Fruit fly (Drosophila melanogaster) whole organism, embryonic: ENCODE data around the gene PolA1.

Experiments
- B-H1 ChIP-seq: fragments of 200-800 bp; sonication (Bioruptor generic); IDR thresholded peaks from 3 replicates; pipeline ENCODE4 v1.3.6; 2022; ENCODE audit warnings: missing biosample characterization, missing genetic modification characterization
- B-H2 ChIP-seq: fragments of 200-800 bp; sonication (Bioruptor generic); optimal IDR thresholded peaks from 2 replicates; lab custom pipeline; 2018; ENCODE audit warnings: missing biosample characterization, mild to moderate bottlenecking, missing genetic modification characterization
- Bdp1 ChIP-seq: fragments of 200-800 bp; sonication (Bioruptor generic); optimal IDR thresholded peaks from 3 replicates; lab custom pipeline; 2016; ENCODE audit warnings: missing biosample characterization, missing genetic modification characterization
- Bgb ChIP-seq: fragments of 200-800 bp; sonication (Bioruptor generic); IDR thresholded peaks from 2 replicates; pipeline ENCODE4 v1.3.6; 2022; ENCODE audit warnings: missing biosample characterization, missing genetic modification characterization; ENCODE audit not compliant: partially characterized antibody
- Bteb2 ChIP-seq: fragments of 200-800 bp; sonication (Bioruptor generic); optimal IDR thresholded peaks from 2 replicates; lab custom pipeline; 2016; ENCODE audit warnings: missing biosample characterization, missing genetic modification characterization
- CG10209 ChIP-seq: fragments of 200-800 bp; sonication (Bioruptor generic); optimal IDR thresholded peaks from 3 replicates; lab custom pipeline; 2017; ENCODE audit warnings: missing biosample characterization, mild to moderate bottlenecking, missing genetic modification characterization, missing genetic modification reagents
- CG10565 ChIP-seq: fragments of 200-800 bp; sonication (Bioruptor generic); optimal IDR thresholded peaks from 3 replicates; lab custom pipeline; 2016; ENCODE audit warnings: missing biosample characterization, mild to moderate bottlenecking, missing genetic modification characterization
- CG11723 ChIP-seq: fragments of 200-800 bp; sonication (Bioruptor generic); optimal IDR thresholded peaks from 2 replicates; lab custom pipeline; 2017; ENCODE audit warnings: missing biosample characterization, mild to moderate bottlenecking, missing genetic modification characterization
- CG12299 ChIP-seq: fragments of 200-800 bp; sonication (Bioruptor generic); optimal IDR thresholded peaks from 2 replicates; lab custom pipeline; 2018; ENCODE audit warnings: missing biosample characterization, mild to moderate bottlenecking, missing genetic modification characterization
- CG12391 ChIP-seq: fragments of 200-800 bp; sonication (Bioruptor generic); optimal IDR thresholded peaks from 3 replicates; lab custom pipeline; 2018; ENCODE audit warnings: missing biosample characterization, mild to moderate bottlenecking, missing genetic modification characterization, moderate library complexity
- CG12942 ChIP-seq: fragments of 200-800 bp; sonication (Bioruptor generic); optimal IDR thresholded peaks from 3 replicates; lab custom pipeline; 2016; ENCODE audit warnings: missing biosample characterization, missing genetic modification characterization
- CG14667 ChIP-seq: fragments of 200-800 bp; sonication (Bioruptor generic); IDR thresholded peaks from 2 replicates; pipeline ENCODE4 v1.3.6; 2022; ENCODE audit warnings: missing biosample characterization, missing genetic modification characterization
- CG15269 ChIP-seq: fragments of 200-800 bp; sonication (Bioruptor generic); optimal IDR thresholded peaks from 2 replicates; lab custom pipeline; 2018; ENCODE audit warnings: missing biosample characterization, mild to moderate bottlenecking, missing genetic modification characterization, moderate library complexity
- CG1529 ChIP-seq: fragments of 200-800 bp; sonication (Bioruptor generic); optimal IDR thresholded peaks from 3 replicates; lab custom pipeline; 2018; ENCODE audit warnings: missing biosample characterization, missing genetic modification characterization
- CG15514 ChIP-seq: fragments of 200-800 bp; sonication (Bioruptor generic); optimal IDR thresholded peaks from 3 replicates; lab custom pipeline; 2017; ENCODE audit warnings: missing biosample characterization, missing genetic modification characterization, mild to moderate bottlenecking, moderate library complexity, missing genetic modification reagents
- CG15601 ChIP-seq: fragments of 200-800 bp; sonication (Bioruptor generic); optimal IDR thresholded peaks from 3 replicates; lab custom pipeline; 2019; ENCODE audit warnings: missing biosample characterization, mild to moderate bottlenecking, missing genetic modification characterization, moderate library complexity
- CG15696 ChIP-seq: fragments of 200-800 bp; sonication (Bioruptor generic); optimal IDR thresholded peaks from 2 replicates; lab custom pipeline; 2019; ENCODE audit warnings: missing biosample characterization, mild to moderate bottlenecking, missing genetic modification characterization, moderate library complexity
- CG17612 ChIP-seq: fragments of 200-800 bp; sonication (Bioruptor generic); IDR thresholded peaks from 2 replicates; pipeline ENCODE4 v1.3.6; 2022; ENCODE audit warnings: missing biosample characterization, missing genetic modification characterization
- CG17802 ChIP-seq: fragments of 200-800 bp; sonication (Bioruptor generic); optimal IDR thresholded peaks from 2 replicates; lab custom pipeline; 2018; ENCODE audit warnings: missing biosample characterization, mild to moderate bottlenecking, missing genetic modification characterization, moderate library complexity
- CG1832 ChIP-seq: fragments of 200-800 bp; sonication (Bioruptor generic); optimal IDR thresholded peaks from 2 replicates; lab custom pipeline; 2017; ENCODE audit warnings: missing biosample characterization, mild to moderate bottlenecking, missing genetic modification characterization, inconsistent platforms
- CG31441 ChIP-seq: fragments of 200-800 bp; sonication (Bioruptor generic); IDR thresholded peaks from 2 replicates; pipeline ENCODE4 v1.3.6; 2022; ENCODE audit warnings: missing biosample characterization, missing genetic modification characterization
- CG32772 ChIP-seq: fragments of 200-800 bp; sonication (Bioruptor generic); IDR thresholded peaks from 2 replicates; pipeline ENCODE4 v1.3.6; 2022; ENCODE audit warnings: missing biosample characterization, missing genetic modification characterization
- CG4424 ChIP-seq: fragments of 200-800 bp; sonication (Bioruptor generic); optimal IDR thresholded peaks from 3 replicates; lab custom pipeline; 2016; ENCODE audit warnings: missing biosample characterization, missing genetic modification characterization
- CG4617 ChIP-seq: fragments of 200-800 bp; sonication (Bioruptor generic); optimal IDR thresholded peaks from 3 replicates; lab custom pipeline; 2016; ENCODE audit warnings: missing biosample characterization, missing genetic modification characterization, borderline replicate concordance
- CG5245 ChIP-seq: fragments of 200-800 bp; sonication (Bioruptor generic); optimal IDR thresholded peaks from 3 replicates; lab custom pipeline; 2016; ENCODE audit warnings: missing biosample characterization, missing genetic modification characterization
- CG5953 ChIP-seq: fragments of 200-800 bp; sonication (Bioruptor generic); IDR thresholded peaks from 2 replicates; pipeline ENCODE4 v1.3.6; 2022; ENCODE audit warnings: missing biosample characterization, missing genetic modification characterization
- CG6272 ChIP-seq: fragments of 200-800 bp; sonication (Bioruptor generic); IDR thresholded peaks from 2 replicates; pipeline ENCODE4 v1.3.6; 2022; ENCODE audit warnings: missing biosample characterization, missing genetic modification characterization
- CG8281 ChIP-seq: fragments of 200-800 bp; sonication (Bioruptor generic); optimal IDR thresholded peaks from 2 replicates; lab custom pipeline; 2018; ENCODE audit warnings: missing biosample characterization, mild to moderate bottlenecking, missing genetic modification characterization, moderate library complexity
- CG9437 ChIP-seq: fragments of 200-800 bp; sonication (Bioruptor generic); optimal IDR thresholded peaks from 2 replicates; lab custom pipeline; 2018; ENCODE audit warnings: missing biosample characterization, mild to moderate bottlenecking, missing genetic modification characterization
- CHES-1-like ChIP-seq: fragments of 200-800 bp; sonication (Bioruptor generic); optimal IDR thresholded peaks from 2 replicates; lab custom pipeline; 2016; ENCODE audit warnings: missing biosample characterization, missing genetic modification characterization
- ERR ChIP-seq: fragments of 200-800 bp; sonication (Bioruptor generic); optimal IDR thresholded peaks from 2 replicates; lab custom pipeline; 2016; ENCODE audit warnings: missing biosample characterization, missing genetic modification characterization
- Elba2 ChIP-seq: fragments of 200-800 bp; sonication (Bioruptor generic); optimal IDR thresholded peaks from 3 replicates; lab custom pipeline; 2016; ENCODE audit warnings: missing biosample characterization, missing genetic modification characterization
- Fer3 ChIP-seq: fragments of 200-800 bp; sonication (Bioruptor generic); optimal IDR thresholded peaks from 2 replicates; lab custom pipeline; 2018; ENCODE audit warnings: missing biosample characterization, mild to moderate bottlenecking, missing genetic modification characterization, moderate library complexity
- HLH54F ChIP-seq: fragments of 200-800 bp; sonication (Bioruptor generic); optimal IDR thresholded peaks from 3 replicates; lab custom pipeline; 2016; ENCODE audit warnings: missing biosample characterization, missing genetic modification characterization
- Hr39 ChIP-seq: fragments of >200 bp; optimal IDR thresholded peaks from 2 replicates; lab custom pipeline; 2017
- Mes4 ChIP-seq: fragments of 200-800 bp; sonication (Bioruptor generic); optimal IDR thresholded peaks from 2 replicates; lab custom pipeline; 2016; ENCODE audit warnings: missing biosample characterization, missing genetic modification characterization
- Pdp1 ChIP-seq, 2 experiments: fragments of 200-800 bp; sonication (Bioruptor generic); optimal IDR thresholded peaks; 3 replicates each; lab custom pipeline; 2016; ENCODE audit warnings: missing biosample characterization in 2 of 2, missing genetic modification characterization in 2 of 2, mild to moderate bottlenecking in 1 of 2, moderate library complexity in 1 of 2
- Stat92E ChIP-seq, 3 experiments: fragments of >200 bp in 2 of 3; fragments of 200-800 bp in 1 of 3; sonication (Bioruptor generic) in 1 of 3; optimal IDR thresholded peaks; 2 replicates each; lab custom pipeline; 2017 to 2019; ENCODE audit warnings: missing biosample characterization in 3 of 3, missing genetic modification characterization in 3 of 3, mild to moderate bottlenecking in 1 of 3, moderate library complexity in 1 of 3
- TFAM ChIP-seq: fragments of 200-800 bp; sonication (Bioruptor generic); optimal IDR thresholded peaks from 2 replicates; lab custom pipeline; 2017; ENCODE audit warnings: missing biosample characterization, missing genetic modification characterization, inconsistent platforms
- YL-1 ChIP-seq: fragments of 200-800 bp; sonication (Bioruptor generic); optimal IDR thresholded peaks from 3 replicates; lab custom pipeline; 2017; ENCODE audit warnings: missing biosample characterization, mild to moderate bottlenecking, missing genetic modification characterization
- ab ChIP-seq: fragments of 200-800 bp; sonication (Bioruptor generic); optimal IDR thresholded peaks from 2 replicates; lab custom pipeline; 2016; ENCODE audit warnings: missing biosample characterization, missing genetic modification characterization
- caup ChIP-seq: fragments of 200-800 bp; sonication (Bioruptor generic); optimal IDR thresholded peaks from 3 replicates; lab custom pipeline; 2017; ENCODE audit warnings: missing biosample characterization, mild to moderate bottlenecking, missing genetic modification characterization, moderate library complexity; ENCODE audit not compliant: severe bottlenecking
- gcm ChIP-seq: fragments of 200-800 bp; sonication (Bioruptor generic); optimal IDR thresholded peaks from 2 replicates; lab custom pipeline; 2019; ENCODE audit warnings: missing biosample characterization, mild to moderate bottlenecking, missing genetic modification characterization, moderate library complexity
- ind ChIP-seq: fragments of 200-800 bp; sonication (Bioruptor generic); optimal IDR thresholded peaks from 3 replicates; lab custom pipeline; 2016; ENCODE audit warnings: missing biosample characterization, missing genetic modification characterization
- mld ChIP-seq: fragments of 200-800 bp; sonication (Bioruptor generic); IDR thresholded peaks from 3 replicates; pipeline ENCODE4 v1.3.6; 2022; ENCODE audit warnings: missing biosample characterization, missing genetic modification characterization; ENCODE audit not compliant: partially characterized antibody
- p53 ChIP-seq: fragments of 200-800 bp; sonication (Bioruptor generic); optimal IDR thresholded peaks from 2 replicates; lab custom pipeline; 2016; ENCODE audit warnings: missing biosample characterization, missing genetic modification characterization
- ranshi ChIP-seq: fragments of 200-800 bp; sonication (Bioruptor generic); IDR thresholded peaks from 2 replicates; pipeline ENCODE4 v1.3.6; 2022; ENCODE audit warnings: missing biosample characterization, missing genetic modification characterization
- stc ChIP-seq: fragments of 200-800 bp; sonication (Bioruptor generic); IDR thresholded peaks from 2 replicates; pipeline ENCODE4 v1.3.6; 2022; ENCODE audit warnings: missing biosample characterization, missing genetic modification characterization
- toy ChIP-seq: fragments of 200-800 bp; sonication (Bioruptor generic); IDR thresholded peaks from 2 replicates; pipeline ENCODE4 v1.3.6; 2022; ENCODE audit warnings: missing biosample characterization, missing genetic modification characterization
- trem ChIP-seq: fragments of 200-800 bp; optimal IDR thresholded peaks from 3 replicates; lab custom pipeline; 2019; ENCODE audit warnings: missing biosample characterization, mild to moderate bottlenecking, missing genetic modification characterization, moderate library complexity

PolA1 gene

dm6 chr3R:21719934-21720431, 48.4 kb upstream of the PolA1 start (continued):
- TF ChIP-seq CG5953 = no peak
- TF ChIP-seq CG15514 (GFP tag; lab: Kevin White, UChicago) = peak; percentile 19
- no peak for TF ChIP-seq TFAM (GFP tag; lab: Kevin White, UChicago)
- TF ChIP-seq CG12942 (GFP tag; lab: Kevin White, UChicago) = no peak
- TF ChIP-seq CG1529 (GFP tag; lab: Kevin White, UChicago) = peak; percentile 9
- no peak for TF ChIP-seq CG14667 (GFP tag; lab: Robert Waterston, UW)
- peak; percentile 28 for TF ChIP-seq Fer3 (tag; lab: Kevin White, UChicago)
- TF ChIP-seq YL-1 (GFP tag; lab: Kevin White, UChicago) = no peak
- TF ChIP-seq stc (GFP tag; lab: Robert Waterston, UW) = no peak
- TF ChIP-seq B-H2 (GFP tag; lab: Kevin White, UChicago) = no peak
- TF ChIP-seq CG32772 (GFP tag; lab: Robert Waterston, UW) = no peak
- TF ChIP-seq CHES-1-like (GFP tag; lab: Kevin White, UChicago) = no peak
- TF ChIP-seq ranshi (GFP tag; lab: Robert Waterston, UW) = peak; percentile 47
- TF ChIP-seq CG15269 (tag; lab: Kevin White, UChicago) = peak; percentile 62
- TF ChIP-seq ERR (GFP tag; lab: Kevin White, UChicago) = no peak
- peak; percentile 15 for TF ChIP-seq caup (GFP tag; lab: Kevin White, UChicago)
- TF ChIP-seq CG4424 (GFP tag; lab: Kevin White, UChicago) = peak; percentile 26
- no peak for TF ChIP-seq mld (GFP tag; lab: Robert Waterston, UW)
- TF ChIP-seq p53 (GFP tag; lab: Kevin White, UChicago) = no peak
- TF ChIP-seq CG4617 (GFP tag; lab: Kevin White, UChicago) = no peak
- no peak for TF ChIP-seq CG1832 (GFP tag; lab: Kevin White, UChicago)
- TF ChIP-seq Pdp1 (GFP tag; optimal IDR thresholded peaks at IDR 0.05; lab: Kevin White, UChicago) = peak; percentile 15 to 16
- TF ChIP-seq Mes4 = no peak
- TF ChIP-seq CG5245 (GFP tag; lab: Kevin White, UChicago) = no peak
- TF ChIP-seq CG12391 (tag; lab: Kevin White, UChicago) = peak; percentile 54
- TF ChIP-seq B-H1 (GFP tag; lab: Robert Waterston, UW) = no peak
- peak; percentile 12 for TF ChIP-seq CG11723 (GFP tag; lab: Kevin White, UChicago)
- TF ChIP-seq Hr39 (lab: Kevin White, UChicago) = no peak
- no peak for TF ChIP-seq Bdp1 (GFP tag; lab: Kevin White, UChicago)
- peak; percentile 38 for TF ChIP-seq gcm (GFP tag; lab: Kevin White, UChicago)
- no peak for TF ChIP-seq CG15696 (tag; lab: Kevin White, UChicago)
- TF ChIP-seq Bteb2 (GFP tag; lab: Kevin White, UChicago) = peak; percentile 33
- no peak for TF ChIP-seq CG17612 (GFP tag; lab: Robert Waterston, UW)
- TF ChIP-seq CG17802 (tag; lab: Kevin White, UChicago) = no peak
- no peak for TF ChIP-seq Stat92E (GFP tag; optimal IDR thresholded peaks at IDR 0.05; lab: Kevin White, UChicago)
- TF ChIP-seq ab (GFP tag; lab: Kevin White, UChicago) = no peak
- TF ChIP-seq CG12299 (tag; lab: Kevin White, UChicago) = peak; percentile 15
- TF ChIP-seq CG10565 (GFP tag; lab: Kevin White, UChicago) = no peak
- peak; percentile 42 for TF ChIP-seq CG10209 (GFP tag; lab: Kevin White, UChicago)
- no peak for TF ChIP-seq toy
- no peak for TF ChIP-seq CG15601
- TF ChIP-seq CG8281 (tag; lab: Kevin White, UChicago) = peak; percentile 11
- peak; percentile 73 for TF ChIP-seq CG31441
- TF ChIP-seq HLH54F (GFP tag; lab: Kevin White, UChicago) = peak; percentile 13
- TF ChIP-seq CG9437 (GFP tag; lab: Kevin White, UChicago) = peak; percentile 45
- TF ChIP-seq CG6272 (GFP tag; lab: Robert Waterston, UW) = no peak
- TF ChIP-seq Elba2 (GFP tag; lab: Kevin White, UChicago) = no peak
- TF ChIP-seq ind (GFP tag; lab: Kevin White, UChicago) = peak; percentile 10
- no peak for TF ChIP-seq trem (tag; lab: Kevin White, UChicago)
- no peak for TF ChIP-seq Bgb
